Fruit fly (Drosophila melanogaster) whole organism, adult: ENCODE measurements around the gene Mlp84B.

Source experiments
- CG11617 ChIP-seq: fragments of 200-800 bp; sonication (Bioruptor generic); optimal IDR thresholded peaks from 2 replicates; lab custom pipeline; 2017; ENCODE audit warnings: mild to moderate bottlenecking, missing biosample characterization, missing genetic modification reagents, missing genetic modification characterization
- Crg-1 ChIP-seq: fragments of 200-800 bp; sonication (Bioruptor generic); optimal IDR thresholded peaks from 2 replicates; lab custom pipeline; 2016; ENCODE audit warnings: missing biosample characterization, missing genetic modification characterization

DNA sequence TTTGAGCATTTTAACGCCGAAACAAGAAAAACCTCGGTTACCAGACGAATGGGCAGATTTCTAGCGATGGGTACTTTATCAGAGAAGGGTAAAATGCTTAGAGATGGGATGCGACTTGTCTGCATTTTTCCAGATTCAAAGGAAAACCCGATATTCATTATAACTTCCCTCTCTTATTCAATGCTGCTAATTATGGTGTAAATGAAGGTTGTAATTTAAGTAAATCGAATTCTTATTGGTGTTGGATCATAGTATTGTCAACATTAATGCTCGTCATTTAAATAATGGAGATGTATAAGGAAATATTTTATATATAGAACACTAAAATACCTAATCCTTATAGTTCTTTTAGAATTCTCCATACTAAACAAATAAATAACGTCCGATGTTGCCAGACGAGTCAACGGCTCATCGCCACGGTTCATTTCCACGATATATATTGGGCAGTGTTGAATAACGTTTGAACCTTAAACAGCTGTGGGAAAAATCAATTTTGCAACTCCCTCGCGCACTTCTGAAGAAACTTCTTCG, 6.6 kb upstream of the Mlp84B start, which contains the start of the genes Alh and CG10098:
- TF ChIP-seq CG11617 (GFP tag; lab: Kevin White, UChicago) (peak; percentile 90), Crg-1 (GFP tag; lab: Kevin White, UChicago) (peak; percentile 83)
